Fruit fly (Drosophila melanogaster) whole organism, embryonic: ENCODE results near the gene CG43054.

Experiments
- CG7987 ChIP-seq: fragments of 200-800 bp; sonication (Bioruptor generic); optimal IDR thresholded peaks from 2 replicates; lab custom pipeline; 2018; ENCODE audit warnings: missing biosample characterization, mild to moderate bottlenecking, missing genetic modification characterization, moderate library complexity
- ab ChIP-seq: fragments of 200-800 bp; sonication (Bioruptor generic); optimal IDR thresholded peaks from 2 replicates; lab custom pipeline; 2016; ENCODE audit warnings: missing biosample characterization, missing genetic modification characterization
- ewg ChIP-seq: fragments of 200-800 bp; sonication (Bioruptor generic); optimal IDR thresholded peaks from 3 replicates; lab custom pipeline; 2017; ENCODE audit warnings: mild to moderate bottlenecking, missing biosample characterization, missing genetic modification reagents, missing genetic modification characterization
- lilli ChIP-seq: fragments of 200-800 bp; sonication (Bioruptor generic); optimal IDR thresholded peaks from 3 replicates; lab custom pipeline; 2016; ENCODE audit warnings: missing biosample characterization, missing genetic modification characterization
- z ChIP-seq: fragments of 200-800 bp; sonication (Bioruptor generic); IDR thresholded peaks from 3 replicates; pipeline ENCODE4 v1.3.6; 2022; ENCODE audit warnings: missing biosample characterization, missing genetic modification characterization

dm6 chr2L:17671222-17671621 lies 43.6 kb downstream of the CG43054 start:
- TF ChIP-seq CG7987 (no peak), ewg (no peak), z (GFP tag; lab: Robert Waterston, UW) (no peak), ab (GFP tag; lab: Kevin White, UChicago) (no peak), lilli (no peak)
